Worm (Caenorhabditis elegans): Measurements from ENCODE around the gene C33C12.11.

C33C12.11 gene

DNA sequence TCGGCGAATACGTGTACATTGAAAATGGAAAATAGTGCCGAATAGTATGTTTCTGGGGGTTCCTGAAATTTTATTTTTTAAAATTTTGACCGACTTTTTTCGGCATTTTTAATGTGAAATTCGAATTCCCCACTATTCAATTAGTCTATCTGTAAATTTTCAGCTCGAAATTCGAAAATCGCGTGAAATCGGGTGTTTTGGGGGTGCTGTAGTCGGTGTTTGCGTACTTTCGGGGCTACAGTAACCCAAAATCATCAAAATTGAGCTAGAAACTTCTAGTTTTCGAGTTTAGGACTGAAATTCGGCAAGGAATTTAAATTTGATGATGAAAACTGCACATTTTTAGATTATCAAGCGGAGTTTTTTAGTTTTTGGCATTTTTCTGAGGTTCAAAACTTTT is 38.5 kb upstream of the C33C12.11 start:
- TF ChIP-seq elt-2 (tag; optimal IDR thresholded peaks at IDR 0.05) (no peak), vab-15 (tag; optimal IDR thresholded peaks at IDR 0.05) (no peak), lin-15B (tag; optimal IDR thresholded peaks at IDR 0.05) (no peak), nhr-84 (tag; optimal IDR thresholded peaks at IDR 0.05) (no peak), egl-27 (tag; optimal IDR thresholded peaks at IDR 0.05) (no peak), fkh-8 (tag; optimal IDR thresholded peaks at IDR 0.05) (no peak), hlh-17 (GFP tag; optimal IDR thresholded peaks at IDR 0.05; ENCODE audit: borderline replicate concordance) (no peak), unc-130 (tag; optimal IDR thresholded peaks at IDR 0.05) (no peak), rnt-1 (tag; optimal IDR thresholded peaks at IDR 0.05) (no peak), nhr-12 (tag; optimal IDR thresholded peaks at IDR 0.05) (no peak), ets-5 (GFP tag; IDR thresholded peaks at IDR 0.05) (no peak), alr-1 (tag; optimal IDR thresholded peaks at IDR 0.05; ENCODE audit: borderline replicate concordance) (no peak), ama-1 (optimal IDR thresholded peaks at IDR 0.05) (no peak), efl-1 (optimal IDR thresholded peaks at IDR 0.05) (no peak), efl-1 (GFP tag; optimal IDR thresholded peaks at IDR 0.05 in 1 of 2) (no peak)

DNA sequence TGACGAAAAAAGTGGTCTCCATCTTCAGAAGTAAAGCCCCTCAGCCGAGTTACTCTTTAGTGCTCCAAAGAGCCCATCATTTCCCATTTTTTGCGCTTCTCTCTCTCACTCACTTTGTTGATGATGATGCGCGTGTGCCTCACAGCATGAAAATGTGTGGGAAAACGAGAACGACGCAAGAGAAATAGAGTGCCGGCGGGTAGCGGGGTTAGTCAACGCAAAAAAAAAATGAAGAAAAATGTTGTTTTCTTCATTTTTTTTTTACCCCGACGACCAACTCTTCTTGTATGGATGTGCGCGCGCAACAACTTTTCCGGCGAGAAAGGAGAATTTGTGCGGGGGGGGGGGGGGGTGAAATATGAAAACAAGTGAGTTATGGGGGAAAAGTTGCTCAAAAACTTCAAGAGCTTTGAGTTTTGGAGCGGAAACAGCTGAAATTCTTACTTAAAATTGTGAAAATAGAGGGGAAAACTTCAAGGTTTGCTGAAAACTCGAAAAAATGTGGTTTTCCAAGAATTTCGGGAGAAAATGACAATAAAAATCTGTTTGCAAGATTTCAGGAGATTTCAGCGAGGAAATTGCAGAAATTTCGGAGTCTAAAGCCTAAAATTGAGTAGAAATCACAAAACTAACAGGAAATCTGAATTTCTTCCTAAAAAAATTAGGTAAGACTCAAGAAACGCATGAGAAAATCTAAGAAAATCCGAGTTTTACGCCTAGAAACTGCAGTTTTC is 34.1 kb upstream of the C33C12.11 start, which contains the start of gene C33C12.1:
C33C12.1 (plus strand) TSS at position 684 of the 734 bp plus-strand sequence.
- TF ChIP-seq lin-15B (tag; optimal IDR thresholded peaks at IDR 0.05) (no peak), irx-1 (tag; optimal IDR thresholded peaks at IDR 0.05) (no peak), elt-3 (tag; optimal IDR thresholded peaks at IDR 0.05) (no peak), lsy-2 (tag; optimal IDR thresholded peaks at IDR 0.05) (peak in 1 of 2 experiments; percentile 10), C04F5.9 (tag; optimal IDR thresholded peaks at IDR 0.05) (no peak), ama-1 (optimal IDR thresholded peaks at IDR 0.05) (no peak), fkh-10 (GFP tag; optimal IDR thresholded peaks at IDR 0.05) (peak; percentile 18), lin-14 (GFP tag; optimal IDR thresholded peaks at IDR 0.05) (peak; percentile 80), nhr-47 (tag; optimal IDR thresholded peaks at IDR 0.05) (no peak), fkh-8 (tag; optimal IDR thresholded peaks at IDR 0.05) (peak; percentile 13), dpl-1 (GFP tag; optimal IDR thresholded peaks at IDR 0.05) (peak in 1 of 3 experiments; percentile 22), ceh-82 (tag; optimal IDR thresholded peaks at IDR 0.05) (peak in 1 of 3 experiments; percentile 34), efl-1 (optimal IDR thresholded peaks at IDR 0.05) (peak; percentile 4 to 16), efl-1 (GFP tag; optimal IDR thresholded peaks at IDR 0.05 in 1 of 2) (peak in 1 of 2 experiments; percentile 82)

DNA sequence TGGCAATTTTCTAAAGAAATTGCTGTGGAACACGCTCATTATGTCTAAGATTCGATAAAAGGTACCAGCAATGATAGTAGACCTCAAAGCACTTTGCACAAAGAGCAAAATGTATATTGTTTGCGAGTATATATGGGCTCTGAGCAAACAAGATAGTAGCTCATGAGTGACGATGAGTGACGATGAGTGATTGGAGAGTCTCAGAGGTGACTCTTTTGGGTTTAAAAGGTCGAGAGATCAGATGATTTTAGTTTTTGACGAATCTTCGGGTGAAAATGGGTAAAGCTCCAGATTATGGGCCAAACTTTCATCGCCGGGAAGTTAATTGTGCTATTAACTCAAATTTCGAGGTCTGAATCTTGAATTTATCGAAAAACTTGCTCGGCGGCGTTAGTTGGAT is 33.1 kb upstream of the C33C12.11 start:
- TF ChIP-seq nhr-237 (tag; optimal IDR thresholded peaks at IDR 0.05) (no peak), nhr-76 (tag; optimal IDR thresholded peaks at IDR 0.05) (no peak), lin-14 (GFP tag; optimal IDR thresholded peaks at IDR 0.05) (peak; percentile 0), fkh-10 (GFP tag; optimal IDR thresholded peaks at IDR 0.05) (no peak)

DNA sequence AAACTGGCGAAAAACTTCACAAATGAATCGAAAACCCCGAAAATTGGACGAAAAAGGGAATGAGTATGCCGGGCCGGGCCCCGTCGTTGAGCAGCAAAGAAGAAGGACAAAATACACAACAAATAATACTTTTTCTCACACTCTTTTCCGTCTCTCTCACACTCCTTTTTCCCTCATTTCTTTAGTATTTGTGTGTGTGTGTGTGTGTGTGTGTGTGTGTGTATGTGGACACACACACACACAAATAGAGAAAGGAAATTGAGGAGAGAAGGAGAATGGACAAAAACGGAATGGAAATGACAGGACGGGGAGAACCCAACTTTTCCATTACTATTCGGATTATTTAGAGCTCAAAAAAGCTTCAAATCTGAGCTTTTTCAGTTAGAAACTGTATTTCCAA is 31.9 kb upstream of the C33C12.11 start:
- TF ChIP-seq fkh-4 (tag; optimal IDR thresholded peaks at IDR 0.05; ENCODE audit: borderline replicate concordance) (no peak), ceh-82 (tag; optimal IDR thresholded peaks at IDR 0.05) (peak; percentile 26 to 77 (median 45)), hpl-2 (GFP tag; optimal IDR thresholded peaks at IDR 0.05) (no peak), ceh-63 (GFP tag; optimal IDR thresholded peaks at IDR 0.05) (no peak), ztf-4 (tag; optimal IDR thresholded peaks at IDR 0.05) (no peak), Y116A8C.19 (tag; optimal IDR thresholded peaks at IDR 0.05; ENCODE audit: borderline replicate concordance) (no peak), ama-1 (optimal IDR thresholded peaks at IDR 0.05) (no peak), unc-86 (tag; optimal IDR thresholded peaks at IDR 0.05) (peak; percentile 12), rnt-1 (tag; optimal IDR thresholded peaks at IDR 0.05) (no peak), unc-30 (tag; optimal IDR thresholded peaks at IDR 0.05) (no peak), fos-1 (tag; optimal IDR thresholded peaks at IDR 0.05) (no peak), lin-15B (tag; optimal IDR thresholded peaks at IDR 0.05) (no peak), swsn-7 (tag; optimal IDR thresholded peaks at IDR 0.05) (peak; percentile 39), nhr-20 (tag; optimal IDR thresholded peaks at IDR 0.05) (peak; percentile 21), blmp-1 (tag; optimal IDR thresholded peaks at IDR 0.05) (peak; percentile 39), nhr-19 (GFP tag; conservative IDR thresholded peaks at IDR 0.05) (peak; percentile 22; the same call in 1 of the 2 replicates), alr-1 (tag; optimal IDR thresholded peaks at IDR 0.05; ENCODE audit: borderline replicate concordance) (no peak), lin-14 (GFP tag; optimal IDR thresholded peaks at IDR 0.05) (peak; percentile 87), mdl-1 (tag; optimal IDR thresholded peaks at IDR 0.05) (no peak), nhr-77 (tag; optimal IDR thresholded peaks at IDR 0.05) (peak; percentile 58), ceh-90 (tag; optimal IDR thresholded peaks at IDR 0.05) (no peak), lin-13 (GFP tag; optimal IDR thresholded peaks at IDR 0.05) (peak; percentile 53), efl-3 (GFP tag; optimal IDR thresholded peaks at IDR 0.05) (no peak), efl-1 (optimal IDR thresholded peaks at IDR 0.05) (peak; percentile 42 to 53), efl-1 (GFP tag; optimal IDR thresholded peaks at IDR 0.05 in 1 of 2) (peak; percentile 21 to 92), nhr-90 (tag; optimal IDR thresholded peaks at IDR 0.05; ENCODE audit: poor library complexity) (no peak)

All from whole organism, L1 larva.